Fruit fly (Drosophila melanogaster) whole organism, pupa: Measurements from ENCODE around the gene Cpsf6.

Experiments used
- CG10348 ChIP-seq: fragments of 200-800 bp; sonication (Bioruptor generic); IDR thresholded peaks from 2 replicates; pipeline ENCODE4 v1.3.6; 2022; ENCODE audit warnings: missing biosample characterization, missing genetic modification characterization
- CG12605 ChIP-seq: fragments of 200-800 bp; sonication (Bioruptor generic); IDR thresholded peaks from 2 replicates; pipeline ENCODE4 v1.3.6; 2022; ENCODE audit warnings: missing biosample characterization, missing genetic modification characterization
- CG13204 ChIP-seq: fragments of 200-800 bp; sonication (Bioruptor generic); optimal IDR thresholded peaks from 2 replicates; lab custom pipeline; 2018; ENCODE audit warnings: missing biosample characterization, mild to moderate bottlenecking, missing genetic modification characterization, moderate library complexity
- CG14655 ChIP-seq: fragments of 200-800 bp; sonication (Bioruptor generic); optimal IDR thresholded peaks from 3 replicates; lab custom pipeline; 2017; ENCODE audit warnings: mild to moderate bottlenecking, missing biosample characterization, missing genetic modification reagents, missing genetic modification characterization
- CG15710 ChIP-seq: fragments of 200-800 bp; sonication (Bioruptor generic); optimal IDR thresholded peaks from 2 replicates; lab custom pipeline; 2018; ENCODE audit warnings: missing biosample characterization, mild to moderate bottlenecking, missing genetic modification characterization, moderate library complexity
- CG17806 ChIP-seq: fragments of 200-800 bp; sonication (Bioruptor generic); optimal IDR thresholded peaks from 2 replicates; lab custom pipeline; 2018; ENCODE audit warnings: missing biosample characterization, mild to moderate bottlenecking, missing genetic modification characterization, moderate library complexity
- CG32121 ChIP-seq: fragments of 200-800 bp; sonication (Bioruptor generic); IDR thresholded peaks from 2 replicates; pipeline ENCODE4 v1.3.6; 2022; ENCODE audit warnings: missing biosample characterization, missing genetic modification characterization
- CG34367 ChIP-seq: fragments of 200-800 bp; sonication (Bioruptor generic); optimal IDR thresholded peaks from 2 replicates; lab custom pipeline; 2018; ENCODE audit warnings: missing biosample characterization, mild to moderate bottlenecking, missing genetic modification characterization
- CG4496 ChIP-seq: fragments of 200-800 bp; sonication (Bioruptor generic); IDR thresholded peaks from 3 replicates; pipeline ENCODE4 v1.3.6; 2022; ENCODE audit warnings: missing biosample characterization, missing genetic modification characterization
- CG8159 ChIP-seq: fragments of 200-800 bp; sonication (Bioruptor generic); optimal IDR thresholded peaks from 3 replicates; lab custom pipeline; 2018; ENCODE audit warnings: missing biosample characterization, mild to moderate bottlenecking, missing genetic modification characterization, moderate library complexity
- CG8301 ChIP-seq: fragments of 200-800 bp; sonication (Bioruptor generic); optimal IDR thresholded peaks from 2 replicates; lab custom pipeline; 2018; ENCODE audit warnings: missing biosample characterization, mild to moderate bottlenecking, missing genetic modification characterization
- CG9948 ChIP-seq: fragments of 200-800 bp; sonication (Bioruptor generic); optimal IDR thresholded peaks from 2 replicates; lab custom pipeline; 2018; ENCODE audit warnings: missing biosample characterization, mild to moderate bottlenecking, missing genetic modification characterization, moderate library complexity
- D1 ChIP-seq: fragments of 200-800 bp; sonication (Bioruptor generic); optimal IDR thresholded peaks from 2 replicates; lab custom pipeline; 2018; ENCODE audit warnings: missing biosample characterization, mild to moderate bottlenecking, missing genetic modification characterization, moderate library complexity
- EcR ChIP-seq: fragments of 200-800 bp; sonication (Bioruptor generic); optimal IDR thresholded peaks from 3 replicates; lab custom pipeline; 2019; ENCODE audit warnings: missing biosample characterization, missing genetic modification characterization, mild to moderate bottlenecking, moderate library complexity, missing genetic modification reagents
- Ets98B ChIP-seq: fragments of 200-800 bp; sonication (Bioruptor generic); IDR thresholded peaks from 2 replicates; pipeline ENCODE4 v1.3.6; 2022; ENCODE audit warnings: missing biosample characterization, missing genetic modification characterization
- Pif1A ChIP-seq: fragments of 200-800 bp; sonication (Bioruptor generic); optimal IDR thresholded peaks from 3 replicates; lab custom pipeline; 2016; ENCODE audit warnings: missing biosample characterization, missing genetic modification characterization
- Pif1B ChIP-seq: fragments of 200-800 bp; sonication (Bioruptor generic); optimal IDR thresholded peaks from 3 replicates; lab custom pipeline; 2016; ENCODE audit warnings: missing biosample characterization, missing genetic modification characterization
- Snoo ChIP-seq: fragments of 200-800 bp; sonication (Bioruptor generic); optimal IDR thresholded peaks from 3 replicates; lab custom pipeline; 2017; ENCODE audit warnings: missing biosample characterization, mild to moderate bottlenecking, missing genetic modification characterization, inconsistent platforms
- fd96Ca ChIP-seq: fragments of 200-800 bp; sonication (Bioruptor generic); IDR thresholded peaks from 3 replicates; pipeline ENCODE4 v1.3.6; 2022; ENCODE audit warnings: missing biosample characterization, missing genetic modification characterization
- gl ChIP-seq: fragments of 200-800 bp; sonication (Bioruptor generic); optimal IDR thresholded peaks from 2 replicates; lab custom pipeline; 2018; ENCODE audit warnings: missing biosample characterization, mild to moderate bottlenecking, missing genetic modification characterization
- rn ChIP-seq: fragments of 200-800 bp; sonication (Bioruptor generic); IDR thresholded peaks from 2 replicates; pipeline ENCODE4 v1.3.6; 2022; ENCODE audit warnings: missing biosample characterization, missing genetic modification characterization

Cpsf6 gene

dm6 chr3L:8314788-8315140, 538 bp downstream of the Cpsf6 start:
- peak; percentile 63; the same call in 2 of the 3 replicates for TF ChIP-seq CG4496 (GFP tag; lab: Robert Waterston, UW)
- TF ChIP-seq fd96Ca = no peak
- TF ChIP-seq Pif1B (GFP tag; lab: Kevin White, UChicago) = no peak
- TF ChIP-seq Ets98B = peak; percentile 48; the same call in 1 of the 2 replicates
- no peak for TF ChIP-seq CG10348 (GFP tag; lab: Robert Waterston, UW)
- TF ChIP-seq CG34367 (tag; lab: Kevin White, UChicago) = no peak
- peak; percentile 32 for TF ChIP-seq Pif1A (GFP tag; lab: Kevin White, UChicago)

DNA sequence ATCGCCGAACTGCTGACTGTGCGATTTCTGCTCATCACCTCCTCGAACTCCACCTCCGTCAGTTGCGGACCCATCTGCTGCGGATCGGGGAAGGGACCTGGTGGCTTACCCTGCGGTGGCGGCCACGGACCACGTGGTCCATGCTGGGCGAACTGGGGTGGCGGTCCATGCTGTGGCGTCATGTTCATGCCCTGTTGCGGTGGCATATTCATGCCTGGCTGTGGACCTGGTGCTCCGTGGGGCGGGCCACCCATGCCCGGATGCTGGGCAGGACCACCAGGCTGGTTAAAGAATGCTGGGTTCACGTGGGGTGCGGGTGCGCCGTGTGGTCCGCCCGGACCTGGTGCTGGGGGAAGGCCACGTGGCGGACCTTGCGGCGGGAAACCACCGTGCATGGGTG, 3.0 kb downstream of the Cpsf6 start:
- TF ChIP-seq CG8159 (tag; lab: Kevin White, UChicago) = no peak
- TF ChIP-seq Pif1A (GFP tag; lab: Kevin White, UChicago) = no peak
- TF ChIP-seq CG15710 = no peak
- TF ChIP-seq CG10348 (GFP tag; lab: Robert Waterston, UW) = no peak
- no peak for TF ChIP-seq CG32121 (GFP tag; lab: Robert Waterston, UW)
- peak; percentile 42; the same call in 1 of the 3 replicates for TF ChIP-seq fd96Ca
- TF ChIP-seq D1 (tag; lab: Kevin White, UChicago) = no peak
- TF ChIP-seq Pif1B (GFP tag; lab: Kevin White, UChicago) = no peak

- TF ChIP-seq CG10348 (GFP tag; lab: Robert Waterston, UW) (no peak), CG34367 (tag; lab: Kevin White, UChicago) (peak; percentile 21), CG13204 (no peak), CG8159 (tag; lab: Kevin White, UChicago) (no peak), CG12605 (no peak), Pif1B (GFP tag; lab: Kevin White, UChicago) (no peak), CG14655 (GFP tag; lab: Kevin White, UChicago) (no peak), fd96Ca (no peak), D1 (tag; lab: Kevin White, UChicago) (no peak), rn (no peak), Pif1A (GFP tag; lab: Kevin White, UChicago) (no peak), Snoo (tag; lab: Kevin White, UChicago) (peak; percentile 62), CG17806 (tag; lab: Kevin White, UChicago) (peak; percentile 33), CG8301 (tag; lab: Kevin White, UChicago) (no peak), CG15710 (peak; percentile 69), Ets98B (no peak), CG9948 (tag; lab: Kevin White, UChicago) (peak; percentile 43), EcR (GFP tag; lab: Kevin White, UChicago) (no peak), CG32121 (GFP tag; lab: Robert Waterston, UW) (no peak), CG4496 (GFP tag; lab: Robert Waterston, UW) (no peak), gl (tag; lab: Kevin White, UChicago) (no peak)
- TF ChIP-seq, all 21 proteins: peak for 5
Measured at dm6 chr3L:8308891-8309352, 6.4 kb downstream of the Cpsf6 start, which contains the start of gene BI-1. BI-1 (minus strand) TSS chr3L:8308941.

- TF ChIP-seq CG10348 (GFP tag; lab: Robert Waterston, UW) (no peak), CG13204 (no peak), CG8301 (tag; lab: Kevin White, UChicago) (no peak), rn (no peak), CG32121 (GFP tag; lab: Robert Waterston, UW) (no peak), CG8159 (tag; lab: Kevin White, UChicago) (no peak), fd96Ca (no peak), Snoo (tag; lab: Kevin White, UChicago) (no peak), CG4496 (GFP tag; lab: Robert Waterston, UW) (no peak), CG12605 (no peak), Pif1A (GFP tag; lab: Kevin White, UChicago) (no peak), CG15710 (no peak), EcR (GFP tag; lab: Kevin White, UChicago) (no peak)
Measured at dm6 chr3L:8306880-8307279, 8.4 kb downstream of the Cpsf6 start, which contains the start of gene Gr66a. Gr66a (minus strand) TSS chr3L:8306980.

dm6 chr3L:8303912-8304311, 11.4 kb downstream of the Cpsf6 start, which contains the start of the genes CG7194 and Sbp2:
CG7194 (minus strand) TSS chr3L:8304059.
Sbp2 (plus strand) TSS chr3L:8304157.
- TF ChIP-seq Pif1B (GFP tag; lab: Kevin White, UChicago) (no peak), CG12605 (no peak), CG4496 (GFP tag; lab: Robert Waterston, UW) (no peak), CG14655 (GFP tag; lab: Kevin White, UChicago) (no peak), CG32121 (GFP tag; lab: Robert Waterston, UW) (no peak), CG34367 (tag; lab: Kevin White, UChicago) (no peak), CG10348 (GFP tag; lab: Robert Waterston, UW) (no peak), gl (tag; lab: Kevin White, UChicago) (peak; percentile 6)
- TF ChIP-seq, all 21 proteins: peak for 1

dm6 chr3L:8299224-8300130, 15.8 kb downstream of the Cpsf6 start, which contains the start of the genes Arl5 and CG13671:
Arl5 (minus strand) TSS chr3L:8299839.
CG13671 (plus strand) TSS chr3L:8300064.
- peak; percentile 39 for TF ChIP-seq CG15710
- no peak for TF ChIP-seq CG34367 (tag; lab: Kevin White, UChicago)
- no peak for TF ChIP-seq CG10348 (GFP tag; lab: Robert Waterston, UW)
- no peak for TF ChIP-seq CG13204
- peak; percentile 68 for TF ChIP-seq CG17806 (tag; lab: Kevin White, UChicago)
- TF ChIP-seq CG8159 (tag; lab: Kevin White, UChicago) = peak; percentile 54
- peak; percentile 53 for TF ChIP-seq Snoo (tag; lab: Kevin White, UChicago)
- TF ChIP-seq CG8301 (tag; lab: Kevin White, UChicago) = peak; percentile 37
- no peak for TF ChIP-seq CG14655 (GFP tag; lab: Kevin White, UChicago)
- peak; percentile 54 for TF ChIP-seq CG12605
- peak; percentile 59 for TF ChIP-seq Ets98B
- peak; percentile 41 for TF ChIP-seq CG9948 (tag; lab: Kevin White, UChicago)
- 0 out of 2 replicates have a peak, but pooled peaks have one; percentile 7 for TF ChIP-seq rn
- no peak for TF ChIP-seq Pif1B (GFP tag; lab: Kevin White, UChicago)
- TF ChIP-seq CG32121 (GFP tag; lab: Robert Waterston, UW) = peak; percentile 58; the same call in 1 of the 2 replicates
- TF ChIP-seq EcR (GFP tag; lab: Kevin White, UChicago) = peak; percentile 5
- TF ChIP-seq fd96Ca = peak; percentile 80
- no peak for TF ChIP-seq Pif1A (GFP tag; lab: Kevin White, UChicago)
- peak; percentile 72; the same call in 1 of the 3 replicates for TF ChIP-seq CG4496 (GFP tag; lab: Robert Waterston, UW)
- TF ChIP-seq gl (tag; lab: Kevin White, UChicago) = no peak
- TF ChIP-seq D1 (tag; lab: Kevin White, UChicago) = no peak
